Worm (Caenorhabditis elegans) whole organism, early embryonic: Measurements from ENCODE around the gene C26H9A.3.

Experiments used
- ama-1 ChIP-seq: fragments of 150-350 bp; optimal IDR thresholded peaks from 2 replicates; lab custom pipeline; 2014
- ceh-36 ChIP-seq: sonication (generic microtip); optimal IDR thresholded peaks from 2 replicates; lab custom pipeline; 2016; ENCODE audit warnings: missing genetic modification characterization, inconsistent platforms, missing compliant biosample characterization
- hmbx-1 ChIP-seq: sonication (generic microtip); optimal IDR thresholded peaks from 2 replicates; lab custom pipeline; 2016; ENCODE audit warnings: mild to moderate bottlenecking, missing genetic modification characterization, missing compliant biosample characterization
- pes-1 ChIP-seq: fragments of 200-800 bp; sonication (Bioruptor generic); IDR thresholded peaks from 2 replicates; pipeline ENCODE4 v1.3.6; 2022; ENCODE audit warnings: missing genetic modification reagents, missing genetic modification characterization, missing compliant biosample characterization
- tbx-11 ChIP-seq: fragments of 200-800 bp; sonication (Bioruptor generic); IDR thresholded peaks from 2 replicates; pipeline ENCODE4 v1.3.6; 2022; ENCODE audit warnings: missing genetic modification characterization, missing compliant biosample characterization

ce11 chrIV:12590373-12590772 lies 48.8 kb downstream of the C26H9A.3 start, which contains the start of gene cul-6:
- TF ChIP-seq hmbx-1 (tag; lab: Kevin White, UChicago) (no peak), ceh-36 (no peak), pes-1 (no peak), tbx-11 (GFP tag; lab: Robert Waterston, UW) (no peak), ama-1 (no peak)
